Worm (Caenorhabditis elegans) whole organism, L1 larva: ENCODE data around the gene act-2.

Experiments
- ama-1 ChIP-seq: fragments of 150-350 bp; optimal IDR thresholded peaks from 2 replicates; lab custom pipeline; 2014
- egl-13 ChIP-seq: sonication (generic microtip); optimal IDR thresholded peaks from 2 replicates; lab custom pipeline; 2016; ENCODE audit warnings: missing genotype, missing genetic modification reagents, missing genetic modification characterization, missing compliant biosample characterization
- fkh-10 ChIP-seq: sonication (generic microtip); optimal IDR thresholded peaks from 2 replicates; lab custom pipeline; 2017; ENCODE audit warnings: missing biosample characterization, missing genetic modification reagents, missing genetic modification characterization
- fkh-8 ChIP-seq: sonication (generic microtip); optimal IDR thresholded peaks from 2 replicates; lab custom pipeline; 2016; ENCODE audit warnings: mild to moderate bottlenecking, missing genetic modification characterization, missing compliant biosample characterization
- lin-14 ChIP-seq: fragments of 200-800 bp; sonication (Bioruptor generic); optimal IDR thresholded peaks from 2 replicates; lab custom pipeline; 2018; ENCODE audit warnings: mild to moderate bottlenecking, missing genetic modification characterization, moderate library complexity, missing compliant biosample characterization
- lir-3 ChIP-seq: sonication (generic microtip); optimal IDR thresholded peaks from 2 replicates; lab custom pipeline; 2016; ENCODE audit warnings: mild to moderate bottlenecking, missing genetic modification characterization, moderate library complexity, missing compliant biosample characterization; ENCODE audit not compliant: poor library complexity
- lsy-2 ChIP-seq, 2 experiments: fragments of 150-350 bp; optimal IDR thresholded peaks; 2 replicates each; lab custom pipeline; 2014; ENCODE audit warnings: missing biosample characterization in 2 of 2, missing genetic modification characterization in 2 of 2
- nhr-11 ChIP-seq: fragments of 150-350 bp; optimal IDR thresholded peaks from 2 replicates; lab custom pipeline; 2014; ENCODE audit warnings: missing biosample characterization, missing genetic modification characterization
- nhr-237 ChIP-seq: fragments of 150-350 bp; optimal IDR thresholded peaks from 2 replicates; lab custom pipeline; 2014; ENCODE audit warnings: missing biosample characterization, missing genetic modification characterization
- nhr-76 ChIP-seq: sonication (generic microtip); optimal IDR thresholded peaks from 2 replicates; lab custom pipeline; 2017; ENCODE audit warnings: missing biosample characterization, missing genetic modification characterization
- pax-3 ChIP-seq: fragments of 200-800 bp; sonication (Bioruptor generic); optimal IDR thresholded peaks from 2 replicates; lab custom pipeline; 2018; ENCODE audit warnings: mild to moderate bottlenecking, missing genetic modification characterization, moderate library complexity, missing compliant biosample characterization
- pqm-1 ChIP-seq: sonication (generic microtip); optimal IDR thresholded peaks from 3 replicates; lab custom pipeline; 2017; ENCODE audit warnings: missing biosample characterization, missing genetic modification characterization
- snpc-4 ChIP-seq: fragments of 150-350 bp; optimal IDR thresholded peaks from 2 replicates; lab custom pipeline; 2014; ENCODE audit warnings: missing biosample characterization, missing genetic modification characterization
- zip-4 ChIP-seq: fragments of 200-800 bp; sonication (Bioruptor generic); optimal IDR thresholded peaks from 2 replicates; lab custom pipeline; 2018; ENCODE audit warnings: mild to moderate bottlenecking, missing genetic modification characterization, moderate library complexity, missing compliant biosample characterization

ce11 chrV:11069277-11069676 lies 8.7 kb downstream of the act-2 start, which contains the start of gene T04C12.8:
- TF ChIP-seq nhr-76 (tag; lab: Kevin White, UChicago), result no peak
- no peak for TF ChIP-seq snpc-4 (tag; lab: Kevin White, UChicago)
- no peak for TF ChIP-seq lir-3 (tag; lab: Kevin White, UChicago)
- no peak for TF ChIP-seq lsy-2 (tag; optimal IDR thresholded peaks at IDR 0.05; lab: Kevin White, UChicago)
- no peak for TF ChIP-seq fkh-10
- no peak for TF ChIP-seq nhr-11 (tag; lab: Kevin White, UChicago)
- no peak for TF ChIP-seq nhr-237 (tag; lab: Kevin White, UChicago)
- peak; percentile 24 for TF ChIP-seq pqm-1 (tag; lab: Kevin White, UChicago)
- no peak for TF ChIP-seq ama-1 (lab: Kevin White, UChicago)
- TF ChIP-seq fkh-8 (tag; lab: Kevin White, UChicago), result no peak
- TF ChIP-seq zip-4, result no peak
- peak; percentile 49 for TF ChIP-seq lin-14
- no peak for TF ChIP-seq pax-3 (tag; lab: Kevin White, UChicago)
- TF ChIP-seq egl-13 (tag; lab: Kevin White, UChicago), result peak; percentile 23
